Fruit fly (Drosophila melanogaster) whole organism, embryonic: ENCODE measurements around the gene ct.
A peak's percentile ranks its signal among the peaks of the same experiment; 100 is the strongest.

Experiments
- Aef1 ChIP-seq: fragments of 200-800 bp; sonication (Bioruptor generic); IDR thresholded peaks from 3 replicates; pipeline ENCODE4 v1.3.6; 2022; ENCODE audit warnings: missing biosample characterization, missing genetic modification characterization
- CG10147 ChIP-seq: fragments of 200-800 bp; sonication (Bioruptor generic); optimal IDR thresholded peaks from 2 replicates; lab custom pipeline; 2019; ENCODE audit warnings: missing biosample characterization, mild to moderate bottlenecking, missing genetic modification characterization, moderate library complexity
- CG13287 ChIP-seq: fragments of 200-800 bp; sonication (Bioruptor generic); IDR thresholded peaks from 2 replicates; pipeline ENCODE4 v1.3.6; 2022; ENCODE audit warnings: missing biosample characterization, missing genetic modification characterization; ENCODE audit not compliant: partially characterized antibody
- CG13296 ChIP-seq: fragments of 200-800 bp; sonication (Bioruptor generic); optimal IDR thresholded peaks from 3 replicates; lab custom pipeline; 2018; ENCODE audit warnings: missing biosample characterization, mild to moderate bottlenecking, missing genetic modification characterization
- CG13424 ChIP-seq: fragments of 200-800 bp; sonication (Bioruptor generic); optimal IDR thresholded peaks from 2 replicates; lab custom pipeline; 2019; ENCODE audit warnings: missing biosample characterization, mild to moderate bottlenecking, missing genetic modification characterization, moderate library complexity
- CG14050 ChIP-seq: fragments of 200-800 bp; sonication (Bioruptor generic); IDR thresholded peaks from 3 replicates; pipeline ENCODE4 v1.3.6; 2022; ENCODE audit warnings: missing biosample characterization, missing genetic modification characterization
- CG17359 ChIP-seq: fragments of 200-800 bp; sonication (Bioruptor generic); optimal IDR thresholded peaks from 3 replicates; lab custom pipeline; 2018; ENCODE audit warnings: missing biosample characterization, mild to moderate bottlenecking, missing genetic modification characterization, moderate library complexity
- CG17612 ChIP-seq: fragments of 200-800 bp; sonication (Bioruptor generic); IDR thresholded peaks from 2 replicates; pipeline ENCODE4 v1.3.6; 2022; ENCODE audit warnings: missing biosample characterization, missing genetic modification characterization
- CG17802 ChIP-seq: fragments of 200-800 bp; sonication (Bioruptor generic); optimal IDR thresholded peaks from 2 replicates; lab custom pipeline; 2018; ENCODE audit warnings: missing biosample characterization, mild to moderate bottlenecking, missing genetic modification characterization, moderate library complexity
- CG18262 ChIP-seq: fragments of 200-800 bp; optimal IDR thresholded peaks from 3 replicates; lab custom pipeline; 2019; ENCODE audit warnings: missing biosample characterization, mild to moderate bottlenecking, missing genetic modification characterization, moderate library complexity
- CG2199 ChIP-seq: fragments of 200-800 bp; sonication (Bioruptor generic); IDR thresholded peaks from 3 replicates; pipeline ENCODE4 v1.3.6; 2022; ENCODE audit warnings: missing biosample characterization, missing genetic modification characterization
- CG2678 ChIP-seq: fragments of 200-800 bp; sonication (Bioruptor generic); optimal IDR thresholded peaks from 3 replicates; lab custom pipeline; 2019; ENCODE audit warnings: missing biosample characterization, mild to moderate bottlenecking, missing genetic modification characterization, moderate library complexity
- CG30403 ChIP-seq: fragments of 200-800 bp; sonication (Bioruptor generic); optimal IDR thresholded peaks from 3 replicates; lab custom pipeline; 2016; ENCODE audit warnings: missing biosample characterization, missing genetic modification characterization
- CG33557 ChIP-seq: fragments of 200-800 bp; sonication (Bioruptor generic); optimal IDR thresholded peaks from 2 replicates; lab custom pipeline; 2019; ENCODE audit warnings: missing biosample characterization, mild to moderate bottlenecking, missing genetic modification characterization, moderate library complexity
- CG42726 ChIP-seq: fragments of 200-800 bp; sonication (Bioruptor generic); IDR thresholded peaks from 2 replicates; pipeline ENCODE4 v1.3.6; 2022; ENCODE audit warnings: missing biosample characterization, missing genetic modification characterization; ENCODE audit not compliant: partially characterized antibody
- CG5180 ChIP-seq: fragments of 200-800 bp; sonication (Bioruptor generic); optimal IDR thresholded peaks from 3 replicates; lab custom pipeline; 2017; ENCODE audit warnings: missing biosample characterization, missing genetic modification characterization, mild to moderate bottlenecking, moderate library complexity, missing genetic modification reagents
- CG7556 ChIP-seq: fragments of 200-800 bp; sonication (Bioruptor generic); optimal IDR thresholded peaks from 2 replicates; lab custom pipeline; 2017; ENCODE audit warnings: missing biosample characterization, mild to moderate bottlenecking, missing genetic modification characterization
- CG9727 ChIP-seq: fragments of 200-800 bp; sonication (Bioruptor generic); optimal IDR thresholded peaks from 3 replicates; lab custom pipeline; 2017; ENCODE audit warnings: missing biosample characterization, mild to moderate bottlenecking, missing genetic modification characterization
- Dbx ChIP-seq: fragments of 200-800 bp; sonication (Bioruptor generic); IDR thresholded peaks from 3 replicates; pipeline ENCODE4 v1.3.6; 2022; ENCODE audit warnings: missing biosample characterization, missing genetic modification characterization
- Doc2 ChIP-seq: fragments of 200-800 bp; sonication (Bioruptor generic); IDR thresholded peaks from 2 replicates; pipeline ENCODE4 v1.3.6; 2022; ENCODE audit warnings: missing biosample characterization, missing genetic modification characterization
- Gsc ChIP-seq: fragments of 200-800 bp; sonication (Bioruptor generic); IDR thresholded peaks from 2 replicates; pipeline ENCODE4 v1.3.6; 2022; ENCODE audit warnings: missing biosample characterization, missing genetic modification characterization
- HLHmδ ChIP-seq: fragments of 200-800 bp; sonication (Bioruptor generic); optimal IDR thresholded peaks from 2 replicates; lab custom pipeline; 2018; ENCODE audit warnings: missing biosample characterization, mild to moderate bottlenecking, missing genetic modification characterization, moderate library complexity
- Hmr ChIP-seq: fragments of 200-800 bp; sonication (Bioruptor generic); optimal IDR thresholded peaks from 3 replicates; lab custom pipeline; 2017; ENCODE audit warnings: mild to moderate bottlenecking, missing biosample characterization, missing genetic modification reagents, missing genetic modification characterization
- Med ChIP-seq: fragments of 200-800 bp; sonication (Bioruptor generic); peaks from one replicate; lab custom pipeline; 2016; ENCODE audit warnings: missing biosample characterization, missing genetic modification characterization, mild to moderate bottlenecking, inconsistent platforms, moderate library complexity
- NC2α ChIP-seq: fragments of 200-800 bp; sonication (Bioruptor generic); optimal IDR thresholded peaks from 2 replicates; lab custom pipeline; 2016; ENCODE audit warnings: missing biosample characterization, missing genetic modification characterization
- Oli ChIP-seq: fragments of 200-800 bp; sonication (Bioruptor generic); optimal IDR thresholded peaks from 2 replicates; lab custom pipeline; 2018; ENCODE audit warnings: missing biosample characterization, mild to moderate bottlenecking, missing genetic modification characterization, moderate library complexity
- ara ChIP-seq: fragments of 200-800 bp; sonication (Bioruptor generic); IDR thresholded peaks from 2 replicates; pipeline ENCODE4 v1.3.6; 2022; ENCODE audit warnings: missing biosample characterization, missing genetic modification characterization
- az2 ChIP-seq: fragments of 200-800 bp; sonication (Bioruptor generic); optimal IDR thresholded peaks from 3 replicates; lab custom pipeline; 2016; ENCODE audit warnings: missing biosample characterization, missing genetic modification characterization
- chinmo ChIP-seq: fragments of 200-800 bp; sonication (Bioruptor generic); IDR thresholded peaks from 4 replicates; pipeline ENCODE4 v1.3.6; 2022; ENCODE audit warnings: missing biosample characterization, missing genetic modification characterization; ENCODE audit not compliant: partially characterized antibody
- chn ChIP-seq: fragments of 200-800 bp; sonication (Bioruptor generic); optimal IDR thresholded peaks from 2 replicates; lab custom pipeline; 2016; ENCODE audit warnings: missing biosample characterization, missing genetic modification characterization
- cwo ChIP-seq: fragments of 200-800 bp; sonication (Bioruptor generic); optimal IDR thresholded peaks from 3 replicates; lab custom pipeline; 2017; ENCODE audit warnings: missing biosample characterization, missing genetic modification characterization, mild to moderate bottlenecking, moderate library complexity, missing genetic modification reagents
- dati ChIP-seq: fragments of 200-800 bp; sonication (Bioruptor generic); IDR thresholded peaks from 2 replicates; pipeline ENCODE4 v1.3.6; 2022; ENCODE audit warnings: missing biosample characterization, missing genetic modification characterization
- exex ChIP-seq: fragments of 200-800 bp; sonication (Bioruptor generic); optimal IDR thresholded peaks from 4 replicates; lab custom pipeline; 2018; ENCODE audit warnings: missing biosample characterization, mild to moderate bottlenecking, missing genetic modification characterization, moderate library complexity
- gem ChIP-seq: fragments of 200-800 bp; sonication (Bioruptor generic); optimal IDR thresholded peaks from 2 replicates; lab custom pipeline; 2019; ENCODE audit warnings: missing biosample characterization, mild to moderate bottlenecking, missing genetic modification characterization, moderate library complexity
- grau ChIP-seq: fragments of 200-800 bp; optimal IDR thresholded peaks from 3 replicates; lab custom pipeline; 2019; ENCODE audit warnings: missing biosample characterization, mild to moderate bottlenecking, missing genetic modification characterization, moderate library complexity
- hkb ChIP-seq, 2 experiments: fragments of 200-800 bp in 1 of 2; fragments of >200 bp in 1 of 2; sonication (Bioruptor generic) in 1 of 2; IDR thresholded peaks in 1 of 2; optimal IDR thresholded peaks in 1 of 2; 2 replicates each; pipeline versions ENCODE4 v1.3.6 to Lab custom; 2017 to 2022; ENCODE audit warnings: missing biosample characterization in 1 of 2, missing genetic modification characterization in 1 of 2
- lilli ChIP-seq: fragments of 200-800 bp; sonication (Bioruptor generic); optimal IDR thresholded peaks from 3 replicates; lab custom pipeline; 2016; ENCODE audit warnings: missing biosample characterization, missing genetic modification characterization
- lmd ChIP-seq: fragments of 200-800 bp; sonication (Bioruptor generic); IDR thresholded peaks from 2 replicates; pipeline ENCODE4 v1.3.6; 2022; ENCODE audit warnings: missing biosample characterization, missing genetic modification characterization
- nau ChIP-seq: fragments of 200-800 bp; sonication (Bioruptor generic); optimal IDR thresholded peaks from 3 replicates; lab custom pipeline; 2017; ENCODE audit warnings: missing biosample characterization, mild to moderate bottlenecking, missing genetic modification characterization, missing genetic modification reagents
- oc ChIP-seq: fragments of 200-800 bp; sonication (Bioruptor generic); optimal IDR thresholded peaks from 2 replicates; lab custom pipeline; 2018; ENCODE audit warnings: missing biosample characterization, mild to moderate bottlenecking, missing genetic modification characterization, moderate library complexity
- pan ChIP-seq, 4 experiments: fragments of >200 bp in 3 of 4; fragments of 200-800 bp in 1 of 4; sonication (Bioruptor generic) in 1 of 4; optimal IDR thresholded peaks in 3 of 4; IDR thresholded peaks in 1 of 4; 2 replicates each; pipeline versions ENCODE4 v1.3.6 to Lab custom; 2017 to 2022; ENCODE audit warnings: missing biosample characterization in 2 of 4, missing genetic modification characterization in 2 of 4, mixed read lengths in 1 of 4
- psq ChIP-seq: fragments of 200-800 bp; sonication (Bioruptor generic); optimal IDR thresholded peaks from 2 replicates; lab custom pipeline; 2017; ENCODE audit warnings: missing biosample characterization, missing genetic modification characterization
- scrt ChIP-seq: fragments of 200-800 bp; sonication (Bioruptor generic); optimal IDR thresholded peaks from 2 replicates; lab custom pipeline; 2018; ENCODE audit warnings: missing biosample characterization, mild to moderate bottlenecking, missing genetic modification characterization, moderate library complexity
- sqz ChIP-seq: fragments of 200-800 bp; sonication (Bioruptor generic); optimal IDR thresholded peaks from 3 replicates; lab custom pipeline; 2018; ENCODE audit warnings: missing biosample characterization, mild to moderate bottlenecking, missing genetic modification characterization
- ssp ChIP-seq: fragments of 200-800 bp; sonication (Bioruptor generic); IDR thresholded peaks from 2 replicates; pipeline ENCODE4 v1.3.6; 2022; ENCODE audit warnings: missing biosample characterization, missing genetic modification characterization
- tna ChIP-seq: fragments of 200-800 bp; sonication (Bioruptor generic); IDR thresholded peaks from 2 replicates; pipeline ENCODE4 v1.3.6; 2022; ENCODE audit warnings: missing biosample characterization, missing genetic modification characterization; ENCODE audit not compliant: partially characterized antibody
- zen2 ChIP-seq: fragments of 200-800 bp; sonication (Bioruptor generic); IDR thresholded peaks from 3 replicates; pipeline ENCODE4 v1.3.6; 2022; ENCODE audit warnings: missing biosample characterization, missing genetic modification characterization; ENCODE audit not compliant: partially characterized antibody

The ct gene

DNA sequence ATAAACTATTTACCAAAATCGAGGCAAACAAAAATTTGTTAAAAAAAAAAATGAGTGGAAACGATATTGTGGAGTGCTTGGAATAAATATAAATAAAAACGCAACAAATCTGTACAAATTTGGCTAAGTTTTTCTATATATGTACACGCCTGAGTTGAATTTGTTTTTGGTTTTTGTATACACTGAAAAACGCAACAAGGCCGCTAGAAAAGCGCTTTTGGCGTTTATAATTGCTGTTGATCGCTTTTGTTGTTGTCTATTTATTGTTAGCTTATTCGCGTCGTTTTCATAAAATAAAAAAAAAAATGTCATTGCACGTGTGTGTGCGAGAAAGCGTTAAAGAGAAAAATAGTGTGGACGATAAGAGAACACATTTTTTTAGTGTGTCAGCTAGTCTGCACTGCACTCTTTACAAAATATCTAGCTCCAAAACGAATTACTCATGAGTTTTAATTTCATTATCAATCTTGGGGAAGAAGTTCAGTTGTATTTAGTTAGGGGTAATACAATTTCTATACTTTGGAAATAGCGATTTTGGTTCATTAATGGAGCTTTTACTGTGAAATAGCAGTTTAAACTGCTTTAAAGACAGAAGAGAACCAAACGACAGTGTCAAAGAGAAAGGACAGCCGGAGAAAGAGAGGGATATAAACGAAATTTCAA, 87.3 kb downstream of the ct start:
- no peak for TF ChIP-seq lmd (GFP tag; lab: Robert Waterston, UW)
- no peak for TF ChIP-seq CG13287 (GFP tag; lab: Robert Waterston, UW)
- TF ChIP-seq ara (GFP tag; lab: Robert Waterston, UW), result no peak
- no peak for TF ChIP-seq scrt (GFP tag; lab: Kevin White, UChicago)
- peak; percentile 18 for TF ChIP-seq Med (GFP tag; lab: Kevin White, UChicago)
- TF ChIP-seq HLHmδ (GFP tag; lab: Kevin White, UChicago), result no peak
- peak; percentile 0 for TF ChIP-seq CG13296 (GFP tag; lab: Kevin White, UChicago)
- TF ChIP-seq az2 (GFP tag; lab: Kevin White, UChicago), result no peak
- TF ChIP-seq grau (tag; lab: Kevin White, UChicago), result peak; percentile 55
- TF ChIP-seq CG18262, result no peak
- no peak for TF ChIP-seq CG33557 (GFP tag; lab: Kevin White, UChicago)
- peak; percentile 17 for TF ChIP-seq CG2678
- TF ChIP-seq Hmr (GFP tag; lab: Kevin White, UChicago), result no peak
- peak; percentile 30 for TF ChIP-seq CG7556 (GFP tag; lab: Kevin White, UChicago)
- no peak for TF ChIP-seq ssp (GFP tag; lab: Robert Waterston, UW)
- no peak for TF ChIP-seq tna
- TF ChIP-seq NC2α (GFP tag; lab: Kevin White, UChicago), result no peak
- TF ChIP-seq CG17802 (tag; lab: Kevin White, UChicago), result no peak
- no peak for TF ChIP-seq oc
- no peak for TF ChIP-seq CG17612 (GFP tag; lab: Robert Waterston, UW)
- peak; percentile 71 for TF ChIP-seq gem
- TF ChIP-seq CG17359 (tag; lab: Kevin White, UChicago), result no peak
- no peak for TF ChIP-seq nau (GFP tag; lab: Kevin White, UChicago)
- TF ChIP-seq Gsc, result no peak
- no peak for TF ChIP-seq pan (optimal IDR thresholded peaks at IDR 0.05; lab: Kevin White, UChicago)
- no peak for TF ChIP-seq pan (GFP tag; optimal IDR thresholded peaks at IDR 0.05 in 1 of 2, IDR thresholded peaks at IDR 0.05 in 1 of 2)
- peak; percentile 4 for TF ChIP-seq sqz (GFP tag; lab: Kevin White, UChicago)
- TF ChIP-seq lilli (GFP tag; lab: Kevin White, UChicago), result peak; percentile 11
- TF ChIP-seq CG42726 (GFP tag; lab: Robert Waterston, UW), result no peak
- TF ChIP-seq cwo (GFP tag; lab: Kevin White, UChicago), result peak; percentile 22
- TF ChIP-seq chn, result no peak
- no peak for TF ChIP-seq CG10147 (GFP tag; lab: Kevin White, UChicago)
- TF ChIP-seq CG14050 (GFP tag; lab: Robert Waterston, UW), result no peak
- no peak for TF ChIP-seq CG13424
- peak; percentile 17; the same call in 1 of the 3 replicates for TF ChIP-seq Aef1 (GFP tag; lab: Robert Waterston, UW)
- TF ChIP-seq CG9727 (GFP tag; lab: Kevin White, UChicago), result peak; percentile 0
- 0 out of 3 replicates have a peak, but pooled peaks have one; percentile 12 for TF ChIP-seq CG2199
- peak; percentile 55; the same call in 1 of the 4 replicates for TF ChIP-seq chinmo
- TF ChIP-seq CG5180 (GFP tag; lab: Kevin White, UChicago), result no peak
- peak; percentile 42 for TF ChIP-seq exex
- no peak for TF ChIP-seq CG30403 (GFP tag; lab: Kevin White, UChicago)
- TF ChIP-seq Doc2 (GFP tag; lab: Robert Waterston, UW), result no peak
- TF ChIP-seq psq (GFP tag; lab: Kevin White, UChicago), result no peak
- TF ChIP-seq hkb (optimal IDR thresholded peaks at IDR 0.05; lab: Kevin White, UChicago), result no peak
- no peak for TF ChIP-seq hkb (GFP tag; IDR thresholded peaks at IDR 0.05; lab: Robert Waterston, UW)
- 0 out of 3 replicates have a peak, but pooled peaks have one; percentile 35 for TF ChIP-seq Dbx (GFP tag; lab: Robert Waterston, UW)
- no peak for TF ChIP-seq dati (GFP tag; lab: Robert Waterston, UW)
- TF ChIP-seq zen2 (GFP tag; lab: Robert Waterston, UW), result no peak
- peak; percentile 10 for TF ChIP-seq Oli (tag; lab: Kevin White, UChicago)
